Worm (Caenorhabditis elegans) whole organism, L1 larva: ENCODE data around the gene irg-6.
A peak's percentile ranks its signal among the peaks of the same experiment; 100 is the strongest.

ENCODE experiments used
- C16A3.4 ChIP-seq: fragments of 150-350 bp; optimal IDR thresholded peaks from 2 replicates; lab custom pipeline; 2014; ENCODE audit warnings: missing biosample characterization, missing genetic modification characterization
- aly-2 ChIP-seq: fragments of 150-350 bp; optimal IDR thresholded peaks from 2 replicates; lab custom pipeline; 2014; ENCODE audit warnings: missing biosample characterization, missing genetic modification characterization
- ceh-8 ChIP-seq: fragments of 200-800 bp; sonication (Bioruptor generic); optimal IDR thresholded peaks from 2 replicates; lab custom pipeline; 2018; ENCODE audit warnings: mild to moderate bottlenecking, missing genetic modification characterization, moderate library complexity, missing compliant biosample characterization
- ceh-82 ChIP-seq, 3 experiments: fragments of 150-350 bp in 1 of 3; sonication (generic microtip) in 2 of 3; optimal IDR thresholded peaks; 2 replicates each; lab custom pipeline; 2014 to 2017; ENCODE audit warnings: missing biosample characterization in 3 of 3, missing genetic modification characterization in 3 of 3
- ceh-90 ChIP-seq: sonication (generic microtip); optimal IDR thresholded peaks from 2 replicates; lab custom pipeline; 2016; ENCODE audit warnings: missing genetic modification characterization, missing compliant biosample characterization
- efl-1 ChIP-seq, 4 experiments: fragments of 150-350 bp; optimal IDR thresholded peaks in 3 of 4; peaks in 1 of 4; 1 replicate in 1 of 4; 2 replicates in 3 of 4; lab custom pipeline; 2014; ENCODE audit warnings: missing biosample characterization in 2 of 4, missing genetic modification characterization in 2 of 4, missing genetic modification reagents in 2 of 4
- egl-13 ChIP-seq: sonication (generic microtip); optimal IDR thresholded peaks from 2 replicates; lab custom pipeline; 2016; ENCODE audit warnings: missing genotype, missing genetic modification reagents, missing genetic modification characterization, missing compliant biosample characterization
- elt-2 ChIP-seq: sonication (generic microtip); optimal IDR thresholded peaks from 2 replicates; lab custom pipeline; 2016; ENCODE audit warnings: missing genetic modification characterization, mild to moderate bottlenecking, inconsistent platforms, missing compliant biosample characterization, missing genetic modification reagents
- elt-3 ChIP-seq, 6 experiments: fragments of 150-350 bp in 1 of 6; sonication (generic microtip); optimal IDR thresholded peaks; 2 replicates each; lab custom pipeline; 2017 to 2018; ENCODE audit warnings: missing biosample characterization in 6 of 6, missing genetic modification characterization in 6 of 6, inconsistent platforms in 1 of 6
- ets-5 ChIP-seq: fragments of 200-800 bp; sonication (Bioruptor generic); IDR thresholded peaks from 2 replicates; pipeline ENCODE4 v1.3.6; 2022; ENCODE audit warnings: missing genetic modification characterization, missing compliant biosample characterization
- fkh-4 ChIP-seq: sonication (generic microtip); optimal IDR thresholded peaks from 2 replicates; lab custom pipeline; 2016; ENCODE audit warnings: missing compliant biosample characterization, missing genetic modification characterization, borderline replicate concordance
- lin-13 ChIP-seq: fragments of 150-350 bp; optimal IDR thresholded peaks from 2 replicates; lab custom pipeline; 2014; ENCODE audit warnings: missing biosample characterization, missing genetic modification reagents, missing genetic modification characterization
- lin-14 ChIP-seq: fragments of 200-800 bp; sonication (Bioruptor generic); optimal IDR thresholded peaks from 2 replicates; lab custom pipeline; 2018; ENCODE audit warnings: mild to moderate bottlenecking, missing genetic modification characterization, moderate library complexity, missing compliant biosample characterization
- lin-35 ChIP-seq, 2 experiments: fragments of 150-350 bp; optimal IDR thresholded peaks; 2 replicates each; lab custom pipeline; 2014; ENCODE audit warnings: missing biosample characterization in 2 of 2, missing genetic modification characterization in 2 of 2, missing genetic modification reagents in 2 of 2
- lin-39 ChIP-seq: fragments of 150-350 bp; optimal IDR thresholded peaks from 2 replicates; lab custom pipeline; 2014; ENCODE audit warnings: missing biosample characterization, missing genetic modification reagents, missing genetic modification characterization
- lsy-2 ChIP-seq, 2 experiments: fragments of 150-350 bp; optimal IDR thresholded peaks; 2 replicates each; lab custom pipeline; 2014; ENCODE audit warnings: missing biosample characterization in 2 of 2, missing genetic modification characterization in 2 of 2
- mef-2 ChIP-seq: fragments of 150-350 bp; optimal IDR thresholded peaks from 2 replicates; lab custom pipeline; 2014; ENCODE audit warnings: missing biosample characterization, missing genetic modification characterization
- mep-1 ChIP-seq: fragments of 150-350 bp; optimal IDR thresholded peaks from 2 replicates; lab custom pipeline; 2014; ENCODE audit warnings: missing biosample characterization, missing genetic modification characterization
- nhr-11 ChIP-seq: fragments of 150-350 bp; optimal IDR thresholded peaks from 2 replicates; lab custom pipeline; 2014; ENCODE audit warnings: missing biosample characterization, missing genetic modification characterization
- nhr-12 ChIP-seq: sonication (generic microtip); optimal IDR thresholded peaks from 2 replicates; lab custom pipeline; 2017; ENCODE audit warnings: missing biosample characterization, missing genetic modification characterization
- nhr-71 ChIP-seq: sonication (generic microtip); optimal IDR thresholded peaks from 2 replicates; lab custom pipeline; 2016; ENCODE audit warnings: mild to moderate bottlenecking, missing genetic modification characterization, moderate library complexity, missing compliant biosample characterization
- nhr-85 ChIP-seq: sonication (generic microtip); peaks from one replicate; lab custom pipeline; 2016; ENCODE audit warnings: missing genetic modification characterization, inconsistent platforms, missing compliant biosample characterization
- pag-3 ChIP-seq: sonication (generic microtip); optimal IDR thresholded peaks from 2 replicates; lab custom pipeline; 2017; ENCODE audit warnings: missing genetic modification characterization, mild to moderate bottlenecking, missing compliant biosample characterization, antibody characterized with exemption, borderline replicate concordance; ENCODE audit not compliant: insufficient read depth
- pax-3 ChIP-seq: fragments of 200-800 bp; sonication (Bioruptor generic); optimal IDR thresholded peaks from 2 replicates; lab custom pipeline; 2018; ENCODE audit warnings: mild to moderate bottlenecking, missing genetic modification characterization, moderate library complexity, missing compliant biosample characterization
- pqm-1 ChIP-seq: sonication (generic microtip); optimal IDR thresholded peaks from 3 replicates; lab custom pipeline; 2017; ENCODE audit warnings: missing biosample characterization, missing genetic modification characterization
- skn-1 ChIP-seq: fragments of 150-350 bp; optimal IDR thresholded peaks from 2 replicates; lab custom pipeline; 2014; ENCODE audit warnings: missing biosample characterization, missing genetic modification characterization
- sox-4 ChIP-seq: sonication (generic microtip); optimal IDR thresholded peaks from 2 replicates; lab custom pipeline; 2016; ENCODE audit warnings: missing genetic modification characterization, missing compliant biosample characterization
- tbx-2 ChIP-seq: sonication (generic microtip); optimal IDR thresholded peaks from 2 replicates; lab custom pipeline; 2016; ENCODE audit warnings: missing genetic modification characterization, missing compliant biosample characterization
- unc-98 ChIP-seq: fragments of 200-800 bp; sonication (Bioruptor generic); IDR thresholded peaks from 2 replicates; pipeline ENCODE4 v1.3.6; 2022; ENCODE audit warnings: missing genetic modification characterization, missing compliant biosample characterization
- vab-15 ChIP-seq: sonication (generic microtip); optimal IDR thresholded peaks from 2 replicates; lab custom pipeline; 2017; ENCODE audit warnings: missing genotype, mild to moderate bottlenecking, missing genetic modification characterization, missing compliant biosample characterization
- zag-1 ChIP-seq: fragments of 150-350 bp; optimal IDR thresholded peaks from 2 replicates; lab custom pipeline; 2014; ENCODE audit warnings: missing biosample characterization, missing genetic modification characterization
- ztf-11 ChIP-seq, 2 experiments: sonication (generic microtip); optimal IDR thresholded peaks; 2 replicates each; lab custom pipeline; 2016 to 2017; ENCODE audit warnings: missing genetic modification characterization in 2 of 2, missing biosample characterization in 1 of 2, missing compliant biosample characterization in 1 of 2
- ztf-4 ChIP-seq: fragments of 150-350 bp; optimal IDR thresholded peaks from 2 replicates; lab custom pipeline; 2014; ENCODE audit warnings: missing biosample characterization, missing genetic modification characterization

The irg-6 gene

DNA sequence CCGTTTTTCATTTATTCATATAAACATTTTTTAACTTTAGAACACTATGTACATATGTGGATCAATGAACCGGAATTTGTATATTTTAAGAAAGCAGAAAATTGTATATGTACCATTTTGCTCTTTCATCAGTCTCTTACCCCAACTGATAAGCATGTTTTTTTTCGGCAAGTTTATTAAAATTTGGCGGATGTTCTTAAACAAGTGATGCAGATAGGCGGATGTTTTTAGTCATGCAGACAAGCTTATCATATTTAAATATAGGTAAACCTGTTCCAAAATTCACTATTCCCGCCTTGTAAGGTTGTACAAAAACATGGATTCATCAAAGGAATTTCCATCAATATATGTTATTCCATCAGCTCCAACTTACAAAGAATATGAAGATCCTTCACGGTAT lies 15.4 kb downstream of the irg-6 start, which contains the start of gene K08D8.9:
Gene K08D8.9, plus strand, starts transcription at position 301 of the 400 bp plus-strand sequence.
- TF ChIP-seq aly-2 (no peak), ceh-90 (tag; lab: Kevin White, UChicago) (no peak), tbx-2 (tag; lab: Kevin White, UChicago) (no peak), mep-1 (tag; lab: Kevin White, UChicago) (no peak), mef-2 (tag; lab: Kevin White, UChicago) (no peak), ets-5 (no peak), ceh-82 (tag; optimal IDR thresholded peaks at IDR 0.05; lab: Kevin White, UChicago) (no peak)

- TF ChIP-seq elt-2 (tag; lab: Kevin White, UChicago) (peak; percentile 4), nhr-71 (tag; lab: Kevin White, UChicago) (no peak), lin-13 (GFP tag; lab: Kevin White, UChicago) (no peak), C16A3.4 (tag; lab: Kevin White, UChicago) (no peak), ceh-82 (tag; optimal IDR thresholded peaks at IDR 0.05; lab: Kevin White, UChicago) (no peak), nhr-11 (tag; lab: Kevin White, UChicago) (no peak), efl-1 (optimal IDR thresholded peaks at IDR 0.05; lab: Kevin White, UChicago) (no peak), efl-1 (GFP tag; optimal IDR thresholded peaks at IDR 0.05 in 1 of 2; lab: Kevin White, UChicago) (peak in 1 of 2 experiments; percentile 81)
These were observed 15.9 kb downstream of the irg-6 start for ce11 chrIV:12898823-12899222.

ce11 chrIV:12897146-12897545 lies 17.6 kb downstream of the irg-6 start:
- no peak for TF ChIP-seq efl-1 (optimal IDR thresholded peaks at IDR 0.05; lab: Kevin White, UChicago)
- no peak for TF ChIP-seq efl-1 (GFP tag; optimal IDR thresholded peaks at IDR 0.05 in 1 of 2; lab: Kevin White, UChicago)
- TF ChIP-seq pqm-1 (tag; lab: Kevin White, UChicago): no peak
- no peak for TF ChIP-seq lin-39
- no peak for TF ChIP-seq ceh-90 (tag; lab: Kevin White, UChicago)
- TF ChIP-seq skn-1: no peak
- no peak for TF ChIP-seq pax-3 (tag; lab: Kevin White, UChicago)
- no peak for TF ChIP-seq unc-98 (GFP tag; lab: Robert Waterston, UW)

DNA sequence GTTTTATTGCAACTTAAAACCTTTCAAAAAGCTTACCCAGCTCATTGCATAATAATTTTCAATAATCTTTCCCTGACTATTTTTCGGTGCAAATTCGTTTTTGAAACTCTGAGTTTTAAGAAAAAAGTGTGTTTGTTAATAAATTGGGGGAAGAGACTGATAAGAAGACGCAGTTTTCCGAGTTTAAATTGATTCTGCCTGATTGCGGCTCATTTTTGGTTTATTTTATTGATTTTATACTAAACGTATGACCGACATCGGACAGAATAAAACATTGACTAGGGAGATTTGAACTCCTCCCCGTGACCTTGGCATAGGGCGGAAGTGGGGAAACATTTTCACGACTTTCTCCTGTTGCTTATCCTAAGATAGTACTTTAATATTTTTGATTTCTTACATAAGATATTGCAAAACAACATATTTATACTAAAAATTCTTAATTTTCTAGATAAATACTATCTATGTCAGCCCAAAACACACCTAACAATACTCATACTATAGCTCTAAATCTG lies 18.3 kb downstream of the irg-6 start, which contains the start of gene K08D8.7:
Gene K08D8.7, plus strand, starts transcription at position 462 of the 512 bp plus-strand sequence.
- no peak for TF ChIP-seq vab-15 (tag; lab: Kevin White, UChicago)
- no peak for TF ChIP-seq lin-14 (GFP tag; lab: Kevin White, UChicago)
- TF ChIP-seq elt-2 (tag; lab: Kevin White, UChicago): peak; percentile 58
- TF ChIP-seq fkh-4 (tag; lab: Kevin White, UChicago): no peak
- TF ChIP-seq ztf-4 (tag; lab: Kevin White, UChicago): no peak
- no peak for TF ChIP-seq skn-1
- no peak for TF ChIP-seq ztf-11 (tag; optimal IDR thresholded peaks at IDR 0.05; lab: Kevin White, UChicago)
- no peak for TF ChIP-seq aly-2
- TF ChIP-seq lin-35 (GFP tag; optimal IDR thresholded peaks at IDR 0.05; lab: Kevin White, UChicago): peak in 1 of 2 experiments; percentile 24
- no peak for TF ChIP-seq ceh-8 (GFP tag; lab: Kevin White, UChicago)

DNA sequence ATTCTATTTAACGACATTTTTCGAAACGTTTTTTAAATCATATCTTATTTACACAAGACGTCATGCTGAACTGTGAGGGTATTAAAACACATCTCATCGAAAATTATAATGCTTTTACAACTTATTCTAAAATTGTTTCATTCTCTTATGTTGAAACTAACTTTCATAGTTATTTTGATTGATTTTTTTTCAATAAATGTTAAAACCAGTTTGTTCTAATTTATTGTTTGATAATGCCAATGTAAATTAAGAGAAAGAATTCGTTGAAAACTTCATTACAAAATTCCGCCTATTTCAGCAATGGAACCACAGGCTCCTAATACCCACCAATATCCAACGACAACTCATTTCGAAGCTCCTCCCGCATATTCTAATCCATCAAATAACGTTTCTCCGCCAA lies 19.8 kb downstream of the irg-6 start, which contains the start of gene K08D8.11:
Gene K08D8.11, plus strand, starts transcription at position 301 of the 400 bp plus-strand sequence.
- TF ChIP-seq pag-3: no peak

ce11 chrIV:12893166-12893565 lies 21.6 kb downstream of the irg-6 start, which contains the start of gene K08D8.12:
Gene K08D8.12 (plus strand): TSS chrIV:12893466.
- TF ChIP-seq egl-13 (no peak), nhr-85 (tag; lab: Kevin White, UChicago) (peak; percentile 6)
- TF ChIP-seq, all 84 proteins: peak for 1

DNA sequence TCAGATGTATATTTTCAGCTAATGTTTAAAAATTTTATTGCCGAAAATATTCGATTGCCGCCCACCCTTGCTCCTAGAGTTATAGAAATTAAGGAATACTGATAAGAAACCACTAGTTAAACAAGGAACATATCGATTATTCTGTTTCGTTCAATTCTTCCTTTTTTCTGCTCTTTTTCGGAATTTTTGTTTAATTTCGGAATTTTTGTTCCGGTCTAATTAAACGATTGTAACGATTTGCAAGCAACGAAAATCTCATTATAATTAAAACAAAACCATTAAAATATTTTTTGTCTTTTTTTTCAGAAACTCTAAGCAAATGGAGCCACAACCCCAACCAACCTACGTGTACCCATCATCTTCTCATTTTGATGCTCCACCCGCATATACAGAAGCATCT lies 22.6 kb downstream of the irg-6 start, which contains the start of gene K08D8.1:
Gene K08D8.1, plus strand, starts transcription at position 301 of the 400 bp plus-strand sequence.
- TF ChIP-seq sox-4 (tag; lab: Kevin White, UChicago) (no peak), nhr-11 (tag; lab: Kevin White, UChicago) (no peak), zag-1 (no peak), nhr-12 (tag; lab: Kevin White, UChicago) (no peak), elt-3 (tag; optimal IDR thresholded peaks at IDR 0.05; lab: Kevin White, UChicago) (no peak), lsy-2 (tag; optimal IDR thresholded peaks at IDR 0.05; lab: Kevin White, UChicago) (no peak), efl-1 (optimal IDR thresholded peaks at IDR 0.05; lab: Kevin White, UChicago) (no peak), efl-1 (GFP tag; optimal IDR thresholded peaks at IDR 0.05 in 1 of 2; lab: Kevin White, UChicago) (no peak), lin-39 (no peak), C16A3.4 (tag; lab: Kevin White, UChicago) (no peak), ztf-4 (tag; lab: Kevin White, UChicago) (no peak)
